Fruit fly (Drosophila melanogaster) whole organism, embryonic: ENCODE measurements around the gene Ubqn.

Experiments
- Atf-2 ChIP-seq: fragments of 200-800 bp; sonication (Bioruptor generic); optimal IDR thresholded peaks from 2 replicates; lab custom pipeline; 2016; ENCODE audit warnings: missing biosample characterization, missing genetic modification characterization
- BEAF-32 ChIP-seq: fragments of 200-800 bp; sonication (Bioruptor generic); optimal IDR thresholded peaks from 3 replicates; lab custom pipeline; 2017; ENCODE audit warnings: missing biosample characterization, missing genetic modification characterization, mild to moderate bottlenecking, moderate library complexity, missing genetic modification reagents
- C15 ChIP-seq: fragments of 200-800 bp; sonication (Bioruptor generic); IDR thresholded peaks from 3 replicates; pipeline ENCODE4 v1.3.6; 2022; ENCODE audit warnings: missing biosample characterization, missing genetic modification characterization
- CG10147 ChIP-seq: fragments of 200-800 bp; sonication (Bioruptor generic); optimal IDR thresholded peaks from 2 replicates; lab custom pipeline; 2019; ENCODE audit warnings: missing biosample characterization, mild to moderate bottlenecking, missing genetic modification characterization, moderate library complexity
- CG10462 ChIP-seq: fragments of 200-800 bp; sonication (Bioruptor generic); optimal IDR thresholded peaks from 2 replicates; lab custom pipeline; 2016; ENCODE audit warnings: missing biosample characterization, missing genetic modification characterization
- CG10565 ChIP-seq: fragments of 200-800 bp; sonication (Bioruptor generic); optimal IDR thresholded peaks from 3 replicates; lab custom pipeline; 2016; ENCODE audit warnings: missing biosample characterization, mild to moderate bottlenecking, missing genetic modification characterization
- CG11398 ChIP-seq: fragments of 200-800 bp; sonication (Bioruptor generic); optimal IDR thresholded peaks from 2 replicates; lab custom pipeline; 2016; ENCODE audit warnings: missing biosample characterization, missing genetic modification characterization
- CG12155 ChIP-seq: fragments of 200-800 bp; sonication (Bioruptor generic); optimal IDR thresholded peaks from 3 replicates; lab custom pipeline; 2016; ENCODE audit warnings: missing biosample characterization, missing genetic modification characterization
- CG12236 ChIP-seq: fragments of 200-800 bp; sonication (Bioruptor generic); optimal IDR thresholded peaks from 2 replicates; lab custom pipeline; 2016; ENCODE audit warnings: missing biosample characterization, missing genetic modification characterization
- CG15011 ChIP-seq: fragments of 200-800 bp; sonication (Bioruptor generic); optimal IDR thresholded peaks from 3 replicates; lab custom pipeline; 2018; ENCODE audit warnings: missing biosample characterization, mild to moderate bottlenecking, missing genetic modification characterization
- CG17912 ChIP-seq: fragments of 200-800 bp; sonication (Bioruptor generic); optimal IDR thresholded peaks from 2 replicates; lab custom pipeline; 2018; ENCODE audit warnings: missing biosample characterization, mild to moderate bottlenecking, missing genetic modification characterization
- CG2129 ChIP-seq: fragments of 200-800 bp; sonication (Bioruptor generic); IDR thresholded peaks from 2 replicates; pipeline ENCODE4 v1.3.6; 2022; ENCODE audit warnings: missing biosample characterization, missing genetic modification characterization; ENCODE audit not compliant: partially characterized antibody
- CG31388 ChIP-seq: fragments of 200-800 bp; sonication (Bioruptor generic); optimal IDR thresholded peaks from 2 replicates; lab custom pipeline; 2016; ENCODE audit warnings: missing biosample characterization, missing genetic modification characterization
- CG4854 ChIP-seq: fragments of 200-800 bp; sonication (Bioruptor generic); optimal IDR thresholded peaks from 2 replicates; lab custom pipeline; 2016; ENCODE audit warnings: missing biosample characterization, missing genetic modification characterization, inconsistent platforms
- CG5245 ChIP-seq: fragments of 200-800 bp; sonication (Bioruptor generic); optimal IDR thresholded peaks from 3 replicates; lab custom pipeline; 2016; ENCODE audit warnings: missing biosample characterization, missing genetic modification characterization
- CG5953 ChIP-seq: fragments of 200-800 bp; sonication (Bioruptor generic); IDR thresholded peaks from 2 replicates; pipeline ENCODE4 v1.3.6; 2022; ENCODE audit warnings: missing biosample characterization, missing genetic modification characterization
- CG6654 ChIP-seq: fragments of 200-800 bp; sonication (Bioruptor generic); optimal IDR thresholded peaks from 2 replicates; lab custom pipeline; 2017; ENCODE audit warnings: missing biosample characterization, mild to moderate bottlenecking, missing genetic modification characterization
- CG6791 ChIP-seq: fragments of 200-800 bp; sonication (Bioruptor generic); IDR thresholded peaks from 3 replicates; pipeline ENCODE4 v1.3.6; 2022; ENCODE audit warnings: missing biosample characterization, missing genetic modification characterization; ENCODE audit not compliant: partially characterized antibody
- CG7839 ChIP-seq: fragments of 200-800 bp; sonication (Bioruptor generic); optimal IDR thresholded peaks from 3 replicates; lab custom pipeline; 2018; ENCODE audit warnings: missing biosample characterization, mild to moderate bottlenecking, missing genetic modification characterization, moderate library complexity
- CG7928 ChIP-seq: fragments of 200-800 bp; sonication (Bioruptor generic); optimal IDR thresholded peaks from 2 replicates; lab custom pipeline; 2017; ENCODE audit warnings: missing biosample characterization, mild to moderate bottlenecking, missing genetic modification characterization
- CG8765 ChIP-seq: fragments of 200-800 bp; sonication (Bioruptor generic); IDR thresholded peaks from 2 replicates; pipeline ENCODE4 v1.3.6; 2022; ENCODE audit warnings: missing biosample characterization, missing genetic modification characterization
- CTCF ChIP-seq: fragments of 200-800 bp; sonication (Bioruptor generic); optimal IDR thresholded peaks from 2 replicates; lab custom pipeline; 2017; ENCODE audit warnings: missing biosample characterization, mild to moderate bottlenecking, missing genetic modification characterization, moderate library complexity
- Dfd ChIP-seq, 2 experiments: fragments of >200 bp; optimal IDR thresholded peaks; 2 replicates each; lab custom pipeline; 2017; ENCODE audit warnings: missing biosample characterization in 2 of 2, missing genetic modification characterization in 2 of 2
- E2f2 ChIP-seq: fragments of 200-800 bp; sonication (Bioruptor generic); IDR thresholded peaks from 2 replicates; pipeline ENCODE4 v1.3.6; 2022; ENCODE audit warnings: missing biosample characterization, missing genetic modification characterization
- HHEX ChIP-seq: fragments of 200-800 bp; sonication (Bioruptor generic); optimal IDR thresholded peaks from 3 replicates; lab custom pipeline; 2017; ENCODE audit warnings: missing biosample characterization, mild to moderate bottlenecking, missing genetic modification characterization, missing genetic modification reagents
- HmgD ChIP-seq: fragments of 200-800 bp; sonication (Bioruptor generic); optimal IDR thresholded peaks from 3 replicates; lab custom pipeline; 2016; ENCODE audit warnings: missing biosample characterization, missing genetic modification characterization
- Hmr ChIP-seq: fragments of 200-800 bp; sonication (Bioruptor generic); optimal IDR thresholded peaks from 3 replicates; lab custom pipeline; 2017; ENCODE audit warnings: mild to moderate bottlenecking, missing biosample characterization, missing genetic modification reagents, missing genetic modification characterization
- Lim3 ChIP-seq: fragments of 200-800 bp; sonication (Bioruptor generic); IDR thresholded peaks from 2 replicates; pipeline ENCODE4 v1.3.6; 2022; ENCODE audit warnings: missing biosample characterization, missing genetic modification characterization
- MTF-1 ChIP-seq: fragments of 200-800 bp; sonication (Bioruptor generic); optimal IDR thresholded peaks from 2 replicates; lab custom pipeline; 2018; ENCODE audit warnings: missing biosample characterization, mild to moderate bottlenecking, missing genetic modification characterization, borderline replicate concordance
- Med ChIP-seq: fragments of 200-800 bp; sonication (Bioruptor generic); peaks from one replicate; lab custom pipeline; 2016; ENCODE audit warnings: missing biosample characterization, missing genetic modification characterization, mild to moderate bottlenecking, inconsistent platforms, moderate library complexity
- Meics ChIP-seq: fragments of 200-800 bp; sonication (Bioruptor generic); optimal IDR thresholded peaks from 2 replicates; lab custom pipeline; 2017; ENCODE audit warnings: missing biosample characterization, mild to moderate bottlenecking, missing genetic modification characterization
- Oli ChIP-seq: fragments of 200-800 bp; sonication (Bioruptor generic); optimal IDR thresholded peaks from 2 replicates; lab custom pipeline; 2018; ENCODE audit warnings: missing biosample characterization, mild to moderate bottlenecking, missing genetic modification characterization, moderate library complexity
- Poxn ChIP-seq: fragments of 200-800 bp; sonication (Bioruptor generic); IDR thresholded peaks from 2 replicates; pipeline ENCODE4 v1.3.6; 2022; ENCODE audit warnings: missing biosample characterization, missing genetic modification characterization
- ab ChIP-seq: fragments of 200-800 bp; sonication (Bioruptor generic); optimal IDR thresholded peaks from 2 replicates; lab custom pipeline; 2016; ENCODE audit warnings: missing biosample characterization, missing genetic modification characterization
- ap ChIP-seq: fragments of 200-800 bp; sonication (Bioruptor generic); IDR thresholded peaks from 2 replicates; pipeline ENCODE4 v1.3.6; 2022; ENCODE audit warnings: missing biosample characterization, missing genetic modification characterization
- ase ChIP-seq: fragments of 200-800 bp; sonication (Bioruptor generic); IDR thresholded peaks from 3 replicates; pipeline ENCODE4 v1.3.6; 2022; ENCODE audit warnings: missing biosample characterization, missing genetic modification characterization
- btn ChIP-seq: fragments of 200-800 bp; sonication (Bioruptor generic); optimal IDR thresholded peaks from 2 replicates; lab custom pipeline; 2016; ENCODE audit warnings: missing biosample characterization, missing genetic modification characterization
- insv ChIP-seq, 2 experiments: fragments of 200-800 bp; sonication (Bioruptor generic); optimal IDR thresholded peaks; 3 replicates each; lab custom pipeline; 2016 to 2018; ENCODE audit warnings: missing biosample characterization in 2 of 2, missing genetic modification characterization in 2 of 2
- jigr1 ChIP-seq: fragments of 200-800 bp; sonication (Bioruptor generic); IDR thresholded peaks from 3 replicates; pipeline ENCODE4 v1.3.6; 2022; ENCODE audit warnings: missing biosample characterization, missing genetic modification characterization
- kni ChIP-seq: fragments of 200-800 bp; sonication (Bioruptor generic); optimal IDR thresholded peaks from 3 replicates; lab custom pipeline; 2017; ENCODE audit warnings: mild to moderate bottlenecking, missing biosample characterization, missing genetic modification reagents, missing genetic modification characterization
- lbe ChIP-seq: fragments of 200-800 bp; sonication (Bioruptor generic); optimal IDR thresholded peaks from 2 replicates; lab custom pipeline; 2016; ENCODE audit warnings: missing biosample characterization, mild to moderate bottlenecking, missing genetic modification characterization
- lola ChIP-seq, 3 experiments: fragments of >200 bp in 2 of 3; fragments of 200-800 bp in 1 of 3; sonication (Bioruptor generic) in 1 of 3; optimal IDR thresholded peaks; 2 replicates each; lab custom pipeline; 2017 to 2019; ENCODE audit warnings: missing biosample characterization in 3 of 3, missing genetic modification characterization in 3 of 3, mild to moderate bottlenecking in 1 of 3, moderate library complexity in 1 of 3
- lov ChIP-seq, 2 experiments: fragments of 200-800 bp in 1 of 2; fragments of >200 bp in 1 of 2; sonication (Bioruptor generic) in 1 of 2; IDR thresholded peaks in 1 of 2; optimal IDR thresholded peaks in 1 of 2; 2 replicates in 1 of 2; 3 replicates in 1 of 2; pipeline versions ENCODE4 v1.3.6 to Lab custom; 2017 to 2022; ENCODE audit warnings: missing biosample characterization in 1 of 2, missing genetic modification characterization in 1 of 2
- luna ChIP-seq: fragments of 200-800 bp; sonication (Bioruptor generic); optimal IDR thresholded peaks from 2 replicates; lab custom pipeline; 2016; ENCODE audit warnings: missing biosample characterization, missing genetic modification characterization
- nerfin-2 ChIP-seq: fragments of 200-800 bp; sonication (Bioruptor generic); IDR thresholded peaks from 2 replicates; pipeline ENCODE4 v1.3.6; 2022; ENCODE audit warnings: missing biosample characterization, missing genetic modification characterization; ENCODE audit not compliant: partially characterized antibody
- pan ChIP-seq, 4 experiments: fragments of >200 bp in 3 of 4; fragments of 200-800 bp in 1 of 4; sonication (Bioruptor generic) in 1 of 4; optimal IDR thresholded peaks in 3 of 4; IDR thresholded peaks in 1 of 4; 2 replicates each; pipeline versions ENCODE4 v1.3.6 to Lab custom; 2017 to 2022; ENCODE audit warnings: missing biosample characterization in 2 of 4, missing genetic modification characterization in 2 of 4, mixed read lengths in 1 of 4
- tx ChIP-seq: fragments of 200-800 bp; sonication (Bioruptor generic); optimal IDR thresholded peaks from 2 replicates; lab custom pipeline; 2016; ENCODE audit warnings: missing biosample characterization, missing genetic modification characterization

The Ubqn gene

dm6 chrX:19692951-19693698 lies 9.5 kb downstream of the Ubqn start, which contains the start of gene Mer (continued):
- TF ChIP-seq CG17912 (peak; percentile 48), CG15011 (no peak), Hmr (GFP tag; lab: Kevin White, UChicago) (peak; percentile 87), Med (GFP tag; lab: Kevin White, UChicago) (peak; percentile 99), tx (GFP tag; lab: Kevin White, UChicago) (peak; percentile 73), C15 (no peak), CG10462 (GFP tag; lab: Kevin White, UChicago) (peak; percentile 62), jigr1 (0 out of 3 replicates have a peak, but pooled peaks have one; percentile 37), ap (GFP tag; lab: Robert Waterston, UW) (peak; percentile 35; the same call in 1 of the 2 replicates), CG4854 (GFP tag; lab: Kevin White, UChicago) (peak; percentile 52), CG2129 (GFP tag; lab: Robert Waterston, UW) (no peak), Meics (peak; percentile 90), CG12236 (GFP tag; lab: Kevin White, UChicago) (peak; percentile 51), CTCF (GFP tag; lab: Kevin White, UChicago) (peak; percentile 12), ase (GFP tag; lab: Robert Waterston, UW) (peak; percentile 79; the same call in 2 of the 3 replicates), CG7928 (peak; percentile 59), Lim3 (no peak), BEAF-32 (GFP tag; lab: Kevin White, UChicago) (peak; percentile 34), HmgD (GFP tag; lab: Kevin White, UChicago) (peak; percentile 82), CG11398 (peak; percentile 73), CG31388 (GFP tag; lab: Kevin White, UChicago) (peak; percentile 36), CG7839 (tag; lab: Kevin White, UChicago) (peak; percentile 85), btn (GFP tag; lab: Kevin White, UChicago) (peak; percentile 74), Atf-2 (GFP tag; lab: Kevin White, UChicago) (peak; percentile 65), Dfd (GFP tag; optimal IDR thresholded peaks at IDR 0.05; lab: Kevin White, UChicago) (no peak), HHEX (peak; percentile 83), CG10565 (GFP tag; lab: Kevin White, UChicago) (no peak), MTF-1 (GFP tag; lab: Kevin White, UChicago) (peak; percentile 71), lola (GFP tag; optimal IDR thresholded peaks at IDR 0.05; lab: Kevin White, UChicago) (peak in 1 of 3 experiments; percentile 74), CG10147 (GFP tag; lab: Kevin White, UChicago) (peak; percentile 78), ab (peak; percentile 57), CG12155 (peak; percentile 73), lbe (GFP tag; lab: Kevin White, UChicago) (peak; percentile 3), lov (optimal IDR thresholded peaks at IDR 0.05; lab: Kevin White, UChicago) (no peak), lov (GFP tag; IDR thresholded peaks at IDR 0.05; lab: Robert Waterston, UW) (peak; percentile 48; the same call in 1 of the 3 replicates), E2f2 (GFP tag; lab: Robert Waterston, UW) (peak; percentile 63; the same call in 1 of the 2 replicates), nerfin-2 (GFP tag; lab: Robert Waterston, UW) (no peak), kni (GFP tag; lab: Kevin White, UChicago) (peak; percentile 1), Poxn (peak; percentile 49; the same call in 1 of the 2 replicates), CG5953 (GFP tag; lab: Robert Waterston, UW) (peak; percentile 75; the same call in 1 of the 2 replicates), luna (GFP tag; lab: Kevin White, UChicago) (peak; percentile 65), CG6654 (GFP tag; lab: Kevin White, UChicago) (peak; percentile 56), pan (optimal IDR thresholded peaks at IDR 0.05; lab: Kevin White, UChicago) (no peak), pan (GFP tag; optimal IDR thresholded peaks at IDR 0.05 in 1 of 2, IDR thresholded peaks at IDR 0.05 in 1 of 2) (peak in 1 of 2 experiments; percentile 87), CG8765 (GFP tag; lab: Robert Waterston, UW) (peak; percentile 33; the same call in 1 of the 2 replicates), Oli (tag; lab: Kevin White, UChicago) (peak; percentile 76), CG6791 (GFP tag; lab: Robert Waterston, UW) (no peak), insv (GFP tag; optimal IDR thresholded peaks at IDR 0.05; lab: Kevin White, UChicago) (peak in 1 of 2 experiments; percentile 45), CG5245 (GFP tag; lab: Kevin White, UChicago) (peak; percentile 54)
